Fruit fly (Drosophila melanogaster) whole organism, embryonic: ENCODE results near the gene Dora.

ENCODE experiments used
- CG12236 ChIP-seq: fragments of 200-800 bp; sonication (Bioruptor generic); optimal IDR thresholded peaks from 2 replicates; lab custom pipeline; 2016; ENCODE audit warnings: missing biosample characterization, missing genetic modification characterization
- CG13624 ChIP-seq: fragments of 200-800 bp; sonication (Bioruptor generic); optimal IDR thresholded peaks from 2 replicates; lab custom pipeline; 2016; ENCODE audit warnings: missing biosample characterization, missing genetic modification characterization
- Chrac-16 ChIP-seq: fragments of 200-800 bp; sonication (Bioruptor generic); optimal IDR thresholded peaks from 3 replicates; lab custom pipeline; 2016; ENCODE audit warnings: missing biosample characterization, missing genetic modification characterization
- aop ChIP-seq: fragments of 200-800 bp; sonication (Bioruptor generic); IDR thresholded peaks from 2 replicates; pipeline ENCODE4 v1.3.6; 2022; ENCODE audit warnings: missing biosample characterization, missing genetic modification characterization

- no peak for TF ChIP-seq CG13624 (GFP tag; lab: Kevin White, UChicago)
- no peak for TF ChIP-seq aop
- TF ChIP-seq Chrac-16 (GFP tag; lab: Kevin White, UChicago), result no peak
- TF ChIP-seq CG12236, result no peak
Measured at dm6 chrX:18893433-18893832, 29.7 kb downstream of the Dora start, which contains the start of gene Flacc.
